Worm (Caenorhabditis elegans): Measurements from ENCODE around the gene Y41C4A.8.

DNA sequence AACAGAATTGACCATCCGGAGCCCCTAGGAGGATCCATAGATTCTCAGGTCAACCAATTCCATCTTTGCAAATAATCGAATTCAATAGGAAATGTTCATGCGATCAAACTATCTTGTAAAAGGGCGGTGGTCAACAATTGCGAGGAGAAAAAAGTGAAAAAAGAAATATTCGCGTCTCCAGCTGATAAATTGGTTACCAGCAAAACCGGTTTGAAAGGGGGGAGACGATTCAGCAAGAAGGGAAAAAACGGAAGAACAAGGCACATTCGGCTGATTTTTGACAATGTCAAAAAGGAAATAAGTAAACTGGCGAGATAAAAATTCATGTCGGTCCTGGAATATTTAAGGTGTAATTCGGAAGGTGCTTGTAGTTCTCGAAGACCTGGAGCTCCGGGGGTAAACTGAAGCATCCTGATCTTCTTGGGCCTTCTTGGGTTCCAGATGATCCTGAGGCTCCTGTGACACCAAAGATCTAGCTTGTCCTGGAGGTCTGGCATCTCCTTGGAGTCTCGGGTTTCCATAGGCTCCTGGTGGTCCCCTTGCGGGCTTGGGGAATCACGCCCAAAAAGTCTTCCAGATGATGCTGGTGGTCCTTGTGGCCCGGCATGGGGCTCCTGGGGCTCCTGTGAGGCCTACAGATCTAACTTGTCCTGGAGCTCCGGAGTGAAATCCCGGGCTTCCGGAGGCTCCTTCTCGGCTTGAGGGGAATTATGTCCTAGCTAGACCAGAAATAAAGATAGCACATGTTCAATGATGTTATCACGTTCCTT is 5.4 kb downstream of the Y41C4A.8 start:
- TF ChIP-seq lin-15B (tag; optimal IDR thresholded peaks at IDR 0.05), result no peak
- TF ChIP-seq aha-1 (tag), result peak; percentile 86
- no peak for TF ChIP-seq R02D3.7 (tag; optimal IDR thresholded peaks at IDR 0.05)
- no peak for TF ChIP-seq nhr-11 (tag; optimal IDR thresholded peaks at IDR 0.05)
- TF ChIP-seq nhr-237 (tag; optimal IDR thresholded peaks at IDR 0.05), result no peak
- no peak for TF ChIP-seq fkh-10 (GFP tag; optimal IDR thresholded peaks at IDR 0.05)
